Worm (Caenorhabditis elegans): ENCODE data around the gene dgk-4.

ce11 chrIV:8644432-8644831, 13.3 kb downstream of the dgk-4 start, which contains the start of gene C49C8.3:
- no peak for TF ChIP-seq zip-5 (tag; optimal IDR thresholded peaks at IDR 0.05)
- no peak for TF ChIP-seq ceh-45 (GFP tag; IDR thresholded peaks at IDR 0.05)

Data from whole organism, late embryonic.